Worm (Caenorhabditis elegans) whole organism, L2 larva: ENCODE results near the gene nth-1.

Experiments
- C34F6.9 ChIP-seq: fragments of 150-350 bp; optimal IDR thresholded peaks from 2 replicates; lab custom pipeline; 2014; ENCODE audit warnings: missing biosample characterization, missing genetic modification characterization
- F13H6.1 ChIP-seq: sonication (generic microtip); optimal IDR thresholded peaks from 2 replicates; lab custom pipeline; 2016; ENCODE audit warnings: missing genetic modification characterization, missing compliant biosample characterization
- Y55F3AM.14 ChIP-seq: fragments of 200-800 bp; sonication (Bioruptor generic); optimal IDR thresholded peaks from 2 replicates; lab custom pipeline; 2018; ENCODE audit warnings: mild to moderate bottlenecking, missing genetic modification characterization, missing compliant biosample characterization
- ZK546.5 ChIP-seq: sonication (generic microtip); optimal IDR thresholded peaks from 2 replicates; lab custom pipeline; 2017; ENCODE audit warnings: missing biosample characterization, missing genetic modification characterization
- aly-2 ChIP-seq: fragments of 150-350 bp; optimal IDR thresholded peaks from 2 replicates; lab custom pipeline; 2014; ENCODE audit warnings: missing biosample characterization, missing genetic modification characterization
- ama-1 ChIP-seq: fragments of 150-350 bp; optimal IDR thresholded peaks from 2 replicates; lab custom pipeline; 2018; ENCODE audit warnings: inconsistent platforms
- blmp-1 ChIP-seq: sonication (generic microtip); optimal IDR thresholded peaks from 2 replicates; lab custom pipeline; 2017; ENCODE audit warnings: missing genetic modification characterization, mild to moderate bottlenecking, missing compliant biosample characterization, antibody characterized with exemption, moderate library complexity; ENCODE audit not compliant: insufficient read depth
- ceh-16 ChIP-seq: fragments of 150-350 bp; optimal IDR thresholded peaks from 2 replicates; lab custom pipeline; 2014; ENCODE audit warnings: missing biosample characterization, missing genetic modification characterization
- ceh-82 ChIP-seq: fragments of 150-350 bp; optimal IDR thresholded peaks from 2 replicates; lab custom pipeline; 2014; ENCODE audit warnings: missing biosample characterization, missing genetic modification characterization
- crh-2 ChIP-seq: sonication (generic microtip); optimal IDR thresholded peaks from 2 replicates; lab custom pipeline; 2017; ENCODE audit warnings: missing biosample characterization, missing genetic modification characterization
- dmd-4 ChIP-seq: sonication (generic microtip); optimal IDR thresholded peaks from 2 replicates; lab custom pipeline; 2017; ENCODE audit warnings: missing biosample characterization, missing genetic modification characterization
- egl-27 ChIP-seq: sonication (generic microtip); optimal IDR thresholded peaks from 3 replicates; lab custom pipeline; 2017; ENCODE audit warnings: missing biosample characterization, missing genetic modification reagents, missing genetic modification characterization
- elt-1 ChIP-seq: fragments of 150-350 bp; optimal IDR thresholded peaks from 2 replicates; lab custom pipeline; 2014; ENCODE audit warnings: missing biosample characterization, missing genetic modification characterization
- elt-3 ChIP-seq: sonication (generic microtip); optimal IDR thresholded peaks from 2 replicates; lab custom pipeline; 2017; ENCODE audit warnings: missing biosample characterization, missing genetic modification characterization
- fos-1 ChIP-seq: fragments of 150-350 bp; optimal IDR thresholded peaks from 2 replicates; lab custom pipeline; 2014; ENCODE audit warnings: missing biosample characterization, missing genetic modification characterization
- gmeb-1 ChIP-seq: fragments of 150-350 bp; optimal IDR thresholded peaks from 2 replicates; lab custom pipeline; 2014; ENCODE audit warnings: missing biosample characterization, missing genetic modification characterization
- lin-11 ChIP-seq: fragments of 150-350 bp; sonication (generic microtip); optimal IDR thresholded peaks from 2 replicates; lab custom pipeline; 2014; ENCODE audit warnings: missing biosample characterization, missing genetic modification characterization, inconsistent platforms, mixed read lengths
- lin-13 ChIP-seq: fragments of 150-350 bp; optimal IDR thresholded peaks from 2 replicates; lab custom pipeline; 2014; ENCODE audit warnings: missing biosample characterization, missing genetic modification reagents, missing genetic modification characterization
- lin-39 ChIP-seq: fragments of 150-350 bp; optimal IDR thresholded peaks from 2 replicates; lab custom pipeline; 2014; ENCODE audit warnings: missing biosample characterization, missing genetic modification reagents, missing genetic modification characterization
- lsy-2 ChIP-seq, 2 experiments: fragments of 150-350 bp in 1 of 2; sonication (generic microtip) in 1 of 2; optimal IDR thresholded peaks; 2 replicates each; lab custom pipeline; 2014 to 2017; ENCODE audit warnings: missing biosample characterization in 2 of 2, missing genetic modification characterization in 2 of 2
- mab-5 ChIP-seq: fragments of 150-350 bp; optimal IDR thresholded peaks from 2 replicates; lab custom pipeline; 2014; ENCODE audit warnings: missing biosample characterization, missing genetic modification characterization
- mbf-1 ChIP-seq: sonication (generic microtip); optimal IDR thresholded peaks from 2 replicates; lab custom pipeline; 2017; ENCODE audit warnings: missing biosample characterization, missing genetic modification characterization
- mdl-1 ChIP-seq, 2 experiments: fragments of 150-350 bp in 1 of 2; sonication (generic microtip) in 1 of 2; optimal IDR thresholded peaks; 2 replicates each; lab custom pipeline; 2017; ENCODE audit warnings: missing biosample characterization in 2 of 2, missing genetic modification characterization in 2 of 2
- nhr-10 ChIP-seq: sonication (generic microtip); optimal IDR thresholded peaks from 2 replicates; lab custom pipeline; 2017; ENCODE audit warnings: missing biosample characterization, missing genetic modification characterization
- nhr-12 ChIP-seq: fragments of 150-350 bp; optimal IDR thresholded peaks from 2 replicates; lab custom pipeline; 2014; ENCODE audit warnings: missing biosample characterization, missing genetic modification characterization
- nhr-129 ChIP-seq: fragments of 150-350 bp; optimal IDR thresholded peaks from 2 replicates; lab custom pipeline; 2014; ENCODE audit warnings: missing biosample characterization, missing genetic modification characterization
- nhr-21 ChIP-seq: fragments of 150-350 bp; optimal IDR thresholded peaks from 2 replicates; lab custom pipeline; 2014; ENCODE audit warnings: missing biosample characterization, missing genetic modification characterization
- nhr-25 ChIP-seq: fragments of 150-350 bp; sonication (generic microtip); optimal IDR thresholded peaks from 3 replicates; lab custom pipeline; 2014; ENCODE audit warnings: missing biosample characterization, missing genetic modification characterization
- nhr-6 ChIP-seq: fragments of 150-350 bp; optimal IDR thresholded peaks from 2 replicates; lab custom pipeline; 2014; ENCODE audit warnings: missing biosample characterization, missing genetic modification characterization
- nhr-77 ChIP-seq: fragments of 150-350 bp; optimal IDR thresholded peaks from 2 replicates; lab custom pipeline; 2014; ENCODE audit warnings: missing biosample characterization, missing genetic modification characterization
- sem-4 ChIP-seq: fragments of 150-350 bp; optimal IDR thresholded peaks from 2 replicates; lab custom pipeline; 2014; ENCODE audit warnings: missing biosample characterization, missing genetic modification reagents, missing genetic modification characterization
- sma-3 ChIP-seq: sonication (generic microtip); optimal IDR thresholded peaks from 2 replicates; lab custom pipeline; 2016; ENCODE audit warnings: missing genetic modification reagents, missing genetic modification characterization, missing compliant biosample characterization
- sma-9 ChIP-seq, 2 experiments: fragments of 150-350 bp in 1 of 2; sonication (generic microtip) in 1 of 2; optimal IDR thresholded peaks; 2 replicates each; lab custom pipeline; 2014 to 2016; ENCODE audit warnings: missing genetic modification characterization in 2 of 2, mild to moderate bottlenecking in 1 of 2, missing biosample characterization in 1 of 2, missing compliant biosample characterization in 1 of 2, missing genetic modification reagents in 1 of 2, moderate library complexity in 1 of 2
- snpc-4 ChIP-seq: fragments of 150-350 bp; optimal IDR thresholded peaks from 2 replicates; lab custom pipeline; 2014; ENCODE audit warnings: missing biosample characterization, missing genetic modification characterization
- unc-55 ChIP-seq: fragments of 150-350 bp; sonication (generic microtip); optimal IDR thresholded peaks from 3 replicates; lab custom pipeline; 2014; ENCODE audit warnings: missing biosample characterization, missing genetic modification reagents, missing genetic modification characterization
- unc-62 ChIP-seq: fragments of 150-350 bp; optimal IDR thresholded peaks from 2 replicates; lab custom pipeline; 2014; ENCODE audit warnings: missing biosample characterization, missing genetic modification reagents, missing genetic modification characterization
- zag-1 ChIP-seq: fragments of 150-350 bp; optimal IDR thresholded peaks from 2 replicates; lab custom pipeline; 2014; ENCODE audit warnings: missing biosample characterization, missing genetic modification characterization
- ztf-1 ChIP-seq: fragments of 200-800 bp; sonication (Bioruptor generic); conservative IDR thresholded peaks from 2 replicates; pipeline ENCODE4 v1.3.6; 2022; ENCODE audit warnings: missing genetic modification characterization, missing compliant biosample characterization
- ztf-4 ChIP-seq: fragments of 150-350 bp; optimal IDR thresholded peaks from 2 replicates; lab custom pipeline; 2014; ENCODE audit warnings: missing biosample characterization, missing genetic modification characterization

Gene nth-1

DNA sequence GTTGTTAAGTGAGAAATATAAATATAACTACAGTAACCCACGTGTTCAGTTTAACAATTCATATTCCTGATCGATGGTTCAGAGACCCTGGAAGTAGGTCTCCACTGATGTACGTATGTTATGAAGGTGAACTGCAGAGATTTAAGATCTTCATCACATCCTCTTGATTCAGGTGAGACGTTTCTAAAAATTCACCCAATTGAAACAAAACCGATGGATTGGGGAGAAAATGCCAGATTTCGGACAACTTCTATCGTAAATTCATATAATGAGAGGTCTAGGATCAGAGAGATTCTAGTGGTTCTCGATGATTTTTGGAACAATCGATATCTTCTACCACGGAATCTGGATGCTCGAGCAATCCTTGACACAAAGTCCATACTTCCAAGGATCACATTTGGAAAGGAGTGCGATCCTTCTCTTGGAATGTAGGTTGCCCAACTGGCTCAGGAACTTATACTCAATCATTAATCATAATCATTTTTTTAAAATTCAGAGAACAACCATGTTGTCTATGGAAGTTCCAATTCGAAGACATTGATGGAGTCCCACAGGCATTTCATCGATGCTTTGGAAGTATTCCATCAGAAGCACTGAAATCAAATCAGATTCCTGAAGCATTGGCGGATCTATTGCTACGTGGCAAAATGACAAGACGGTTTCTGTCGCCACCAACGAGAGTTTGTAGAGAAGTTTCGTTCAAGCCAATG is at the start of gene nth-1, which contains the start of gene R10E4.7:
Gene nth-1, minus strand, starts transcription at position 101 of the 710 bp plus-strand sequence.
Gene R10E4.7, plus strand, starts transcription at position 660 of the 710 bp plus-strand sequence.
- TF ChIP-seq zag-1 (tag; lab: Kevin White, UChicago): no peak
- TF ChIP-seq snpc-4 (tag; lab: Kevin White, UChicago): no peak
- TF ChIP-seq blmp-1 (tag; lab: Kevin White, UChicago): no peak
- TF ChIP-seq lin-11 (tag; lab: Kevin White, UChicago): no peak
- TF ChIP-seq nhr-129 (tag; lab: Kevin White, UChicago): no peak
- TF ChIP-seq nhr-77 (tag; lab: Kevin White, UChicago): no peak
- no peak for TF ChIP-seq ceh-82
- no peak for TF ChIP-seq Y55F3AM.14 (GFP tag; lab: Kevin White, UChicago)
- no peak for TF ChIP-seq mbf-1 (tag; lab: Kevin White, UChicago)
- TF ChIP-seq aly-2 (tag; lab: Kevin White, UChicago): no peak
- no peak for TF ChIP-seq nhr-10 (tag; lab: Kevin White, UChicago)
- TF ChIP-seq nhr-21 (tag; lab: Kevin White, UChicago): no peak
- no peak for TF ChIP-seq unc-62
- TF ChIP-seq lin-39: no peak
- no peak for TF ChIP-seq nhr-25
- no peak for TF ChIP-seq nhr-6

DNA sequence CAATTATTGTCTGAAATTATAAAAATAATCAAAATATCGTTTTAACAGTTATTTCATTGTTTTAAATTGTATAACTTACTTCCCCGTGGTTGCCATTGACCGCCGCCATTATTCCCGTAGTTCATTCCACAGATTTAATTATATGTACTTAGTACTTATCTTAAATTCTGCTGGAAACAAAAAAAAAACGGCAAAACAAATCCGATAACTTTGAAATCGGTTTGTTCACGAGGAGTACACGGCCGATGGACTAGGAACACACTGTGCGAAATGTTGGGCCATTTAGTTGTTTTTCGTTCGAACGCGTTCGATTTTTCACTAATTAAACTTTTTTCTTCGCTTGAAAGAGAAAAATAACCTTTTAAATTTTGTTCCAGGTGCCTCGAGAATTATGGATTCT is 49.0 kb upstream of the nth-1 start, which contains the start of the genes B0285.3 and lcmt-1:
Gene B0285.3, minus strand, starts transcription at position 267 of the 400 bp plus-strand sequence.
Gene lcmt-1, plus strand, starts transcription at position 377 of the 400 bp plus-strand sequence.
- TF ChIP-seq fos-1 (tag; lab: Kevin White, UChicago) (no peak), nhr-25 (peak; percentile 29), ZK546.5 (tag; lab: Kevin White, UChicago) (no peak), ztf-4 (tag; lab: Kevin White, UChicago) (no peak), C34F6.9 (tag; lab: Kevin White, UChicago) (peak; percentile 50), lsy-2 (tag; optimal IDR thresholded peaks at IDR 0.05; lab: Kevin White, UChicago) (peak in 1 of 2 experiments; percentile 68), sma-3 (GFP tag; lab: Kevin White, UChicago) (peak; percentile 39), F13H6.1 (tag; lab: Kevin White, UChicago) (peak; percentile 43), mbf-1 (tag; lab: Kevin White, UChicago) (no peak), elt-1 (tag; lab: Kevin White, UChicago) (no peak), gmeb-1 (tag; lab: Kevin White, UChicago) (peak; percentile 54), sma-9 (GFP tag; optimal IDR thresholded peaks at IDR 0.05; lab: Kevin White, UChicago) (peak; percentile 17), sma-9 (tag; optimal IDR thresholded peaks at IDR 0.05; lab: Kevin White, UChicago) (no peak), unc-55 (GFP tag; lab: Kevin White, UChicago) (peak; percentile 40), ztf-1 (no peak), Y55F3AM.14 (GFP tag; lab: Kevin White, UChicago) (no peak), crh-2 (tag; lab: Kevin White, UChicago) (peak; percentile 24)

- TF ChIP-seq elt-3 (tag; lab: Kevin White, UChicago): no peak
- peak; percentile 46 for TF ChIP-seq sem-4 (tag; lab: Kevin White, UChicago)
- TF ChIP-seq ama-1: no peak
- peak; percentile 34 for TF ChIP-seq zag-1 (tag; lab: Kevin White, UChicago)
- TF ChIP-seq unc-55 (GFP tag; lab: Kevin White, UChicago): peak; percentile 85
- TF ChIP-seq lsy-2 (tag; optimal IDR thresholded peaks at IDR 0.05; lab: Kevin White, UChicago): peak in 1 of 2 experiments; percentile 48
- no peak for TF ChIP-seq lin-39
- peak; percentile 48 for TF ChIP-seq F13H6.1 (tag; lab: Kevin White, UChicago)
- peak; percentile 49 for TF ChIP-seq nhr-129 (tag; lab: Kevin White, UChicago)
- TF ChIP-seq nhr-21 (tag; lab: Kevin White, UChicago): no peak
- TF ChIP-seq fos-1 (tag; lab: Kevin White, UChicago): no peak
- TF ChIP-seq C34F6.9 (tag; lab: Kevin White, UChicago): peak; percentile 64
Observed at ce11 chrIII:4335614-4336013, 41.6 kb upstream of the nth-1 start.

- TF ChIP-seq crh-2 (tag; lab: Kevin White, UChicago) (peak; percentile 47), nhr-129 (tag; lab: Kevin White, UChicago) (peak; percentile 3), gmeb-1 (tag; lab: Kevin White, UChicago) (peak; percentile 38), nhr-21 (tag; lab: Kevin White, UChicago) (no peak), ceh-16 (tag; lab: Kevin White, UChicago) (no peak), dmd-4 (tag; lab: Kevin White, UChicago) (no peak), ama-1 (no peak), lin-13 (GFP tag; lab: Kevin White, UChicago) (peak; percentile 26), F13H6.1 (tag; lab: Kevin White, UChicago) (peak; percentile 16), C34F6.9 (tag; lab: Kevin White, UChicago) (peak; percentile 75), lsy-2 (tag; optimal IDR thresholded peaks at IDR 0.05; lab: Kevin White, UChicago) (peak in 1 of 2 experiments; percentile 65), sma-3 (GFP tag; lab: Kevin White, UChicago) (peak; percentile 3), egl-27 (no peak), mdl-1 (tag; optimal IDR thresholded peaks at IDR 0.05; lab: Kevin White, UChicago) (no peak), unc-55 (GFP tag; lab: Kevin White, UChicago) (peak; percentile 73), snpc-4 (tag; lab: Kevin White, UChicago) (peak; percentile 34), mab-5 (tag; lab: Kevin White, UChicago) (no peak), sma-9 (GFP tag; optimal IDR thresholded peaks at IDR 0.05; lab: Kevin White, UChicago) (peak; percentile 39), sma-9 (tag; optimal IDR thresholded peaks at IDR 0.05; lab: Kevin White, UChicago) (no peak), Y55F3AM.14 (GFP tag; lab: Kevin White, UChicago) (no peak), nhr-10 (tag; lab: Kevin White, UChicago) (no peak), ztf-4 (tag; lab: Kevin White, UChicago) (no peak), nhr-12 (tag; lab: Kevin White, UChicago) (no peak), nhr-25 (no peak)
Observed at ce11 chrIII:4332543-4333042, 38.5 kb upstream of the nth-1 start, which contains the start of gene cdk-12. TSS of gene cdk-12 (plus strand) at chrIII:4332992.
